Worm (Caenorhabditis elegans) whole organism, midembryonic: ENCODE results near the gene C36B7.3.

Source experiments
- flt-1 ChIP-seq: fragments of 200-800 bp; sonication (Bioruptor generic); IDR thresholded peaks from 2 replicates; pipeline ENCODE4 v1.3.6; 2022; ENCODE audit warnings: missing genetic modification characterization, missing compliant biosample characterization
- klf-2 ChIP-seq: fragments of 200-800 bp; sonication (Bioruptor generic); conservative IDR thresholded peaks from 2 replicates; pipeline ENCODE4 v1.3.6; 2022; ENCODE audit warnings: missing genetic modification reagents, missing genetic modification characterization, missing compliant biosample characterization
- ref-1 ChIP-seq: fragments of 200-800 bp; sonication (Bioruptor generic); conservative IDR thresholded peaks from 2 replicates; pipeline ENCODE4 v1.3.6; 2022; ENCODE audit warnings: missing genetic modification reagents, missing genetic modification characterization, missing compliant biosample characterization
- tab-1 ChIP-seq: fragments of 200-800 bp; sonication (Bioruptor generic); IDR thresholded peaks from 2 replicates; pipeline ENCODE4 v1.3.6; 2022; ENCODE audit warnings: missing genetic modification characterization, missing compliant biosample characterization
- ztf-23 ChIP-seq: fragments of 200-800 bp; sonication (Bioruptor generic); IDR thresholded peaks from 2 replicates; pipeline ENCODE4 v1.3.6; 2022; ENCODE audit warnings: missing genetic modification reagents, missing genetic modification characterization, missing compliant biosample characterization

- no peak for TF ChIP-seq flt-1 (GFP tag; lab: Robert Waterston, UW)
- no peak for TF ChIP-seq ztf-23 (GFP tag; lab: Robert Waterston, UW)
- TF ChIP-seq klf-2: no peak
- no peak for TF ChIP-seq tab-1 (GFP tag; lab: Robert Waterston, UW)
- TF ChIP-seq ref-1: no peak
Measured at ce11 chrX:7085067-7085466, 16.5 kb upstream of the C36B7.3 start, which contains the start of gene Y1B5A.1.
